Worm (Caenorhabditis elegans) whole organism, L3 larva: ENCODE data around the gene Y6E2A.5.
"Not testable (repeated sequence)": the region's sequence is repeated elsewhere in the genome, so short reads cannot be mapped to it uniquely, and the experiment has no call there.

ENCODE experiments used
- R02D3.7 ChIP-seq: fragments of 150-350 bp; optimal IDR thresholded peaks from 2 replicates; lab custom pipeline; 2014; ENCODE audit warnings: missing biosample characterization, missing genetic modification characterization
- ZK546.5 ChIP-seq: sonication (generic microtip); optimal IDR thresholded peaks from 2 replicates; lab custom pipeline; 2017; ENCODE audit warnings: missing biosample characterization, missing genetic modification characterization
- aly-2 ChIP-seq: fragments of 150-350 bp; optimal IDR thresholded peaks from 2 replicates; lab custom pipeline; 2014; ENCODE audit warnings: missing biosample characterization, missing genetic modification characterization
- ceh-16 ChIP-seq: sonication (generic microtip); optimal IDR thresholded peaks from 2 replicates; lab custom pipeline; 2017; ENCODE audit warnings: missing biosample characterization, missing genetic modification characterization
- ceh-28 ChIP-seq: fragments of 150-350 bp; optimal IDR thresholded peaks from 2 replicates; lab custom pipeline; 2014; ENCODE audit warnings: missing biosample characterization, missing genetic modification reagents, missing genetic modification characterization
- ceh-82 ChIP-seq: fragments of 150-350 bp; optimal IDR thresholded peaks from 2 replicates; lab custom pipeline; 2014; ENCODE audit warnings: missing biosample characterization, missing genetic modification characterization
- ceh-9 ChIP-seq: sonication (generic microtip); optimal IDR thresholded peaks from 2 replicates; lab custom pipeline; 2018; ENCODE audit warnings: missing biosample characterization, missing genetic modification characterization
- daf-12 ChIP-seq: fragments of 150-350 bp; optimal IDR thresholded peaks from 2 replicates; lab custom pipeline; 2014; ENCODE audit warnings: missing biosample characterization, missing genetic modification reagents, missing genetic modification characterization
- egl-27 ChIP-seq: sonication (generic microtip); optimal IDR thresholded peaks from 4 replicates; lab custom pipeline; 2017; ENCODE audit warnings: missing biosample characterization, missing genetic modification reagents, missing genetic modification characterization
- elt-1 ChIP-seq: fragments of 150-350 bp; optimal IDR thresholded peaks from 2 replicates; lab custom pipeline; 2014; ENCODE audit warnings: missing biosample characterization, missing genetic modification characterization
- elt-2 ChIP-seq: sonication (generic microtip); optimal IDR thresholded peaks from 2 replicates; lab custom pipeline; 2016; ENCODE audit warnings: missing genetic modification reagents, mild to moderate bottlenecking, missing genetic modification characterization, missing compliant biosample characterization
- elt-3 ChIP-seq, 3 experiments: fragments of 150-350 bp in 1 of 3; sonication (generic microtip) in 2 of 3; optimal IDR thresholded peaks; 2 replicates in 2 of 3; 4 replicates in 1 of 3; lab custom pipeline; 2014 to 2017; ENCODE audit warnings: missing biosample characterization in 3 of 3, missing genetic modification characterization in 3 of 3
- eor-1 ChIP-seq, 2 experiments: fragments of 150-350 bp; optimal IDR thresholded peaks; 2 replicates each; lab custom pipeline; 2014 to 2018; ENCODE audit warnings: missing biosample characterization in 2 of 2, missing genetic modification characterization in 2 of 2
- fkh-10 ChIP-seq: sonication (generic microtip); optimal IDR thresholded peaks from 2 replicates; lab custom pipeline; 2017; ENCODE audit warnings: missing biosample characterization, missing genetic modification reagents, missing genetic modification characterization
- fkh-2 ChIP-seq: fragments of 150-350 bp; optimal IDR thresholded peaks from 2 replicates; lab custom pipeline; 2014; ENCODE audit warnings: missing biosample characterization, missing genetic modification reagents, missing genetic modification characterization
- hmg-11 ChIP-seq: sonication (generic microtip); optimal IDR thresholded peaks from 2 replicates; lab custom pipeline; 2016; ENCODE audit warnings: missing genetic modification characterization, missing compliant biosample characterization
- jun-1 ChIP-seq: fragments of 150-350 bp; optimal IDR thresholded peaks from 2 replicates; lab custom pipeline; 2014; ENCODE audit warnings: missing biosample characterization, missing genetic modification reagents, missing genetic modification characterization
- lsy-12 ChIP-seq: sonication (generic microtip); optimal IDR thresholded peaks from 2 replicates; lab custom pipeline; 2016; ENCODE audit warnings: mild to moderate bottlenecking, missing genetic modification characterization, missing compliant biosample characterization
- mml-1 ChIP-seq: fragments of 150-350 bp; sonication (generic microtip); optimal IDR thresholded peaks from 3 replicates; lab custom pipeline; 2014; ENCODE audit warnings: missing biosample characterization, missing genetic modification characterization
- nfya-1 ChIP-seq: sonication (generic microtip); optimal IDR thresholded peaks from 2 replicates; lab custom pipeline; 2017; ENCODE audit warnings: missing genetic modification characterization, mild to moderate bottlenecking, missing compliant biosample characterization, antibody characterized with exemption, moderate library complexity; ENCODE audit not compliant: insufficient read depth
- nhr-11 ChIP-seq: fragments of 150-350 bp; optimal IDR thresholded peaks from 2 replicates; lab custom pipeline; 2014; ENCODE audit warnings: missing biosample characterization, missing genetic modification characterization
- nhr-12 ChIP-seq: fragments of 150-350 bp; optimal IDR thresholded peaks from 2 replicates; lab custom pipeline; 2014; ENCODE audit warnings: missing biosample characterization, missing genetic modification characterization
- nhr-23 ChIP-seq: fragments of 150-350 bp; optimal IDR thresholded peaks from 2 replicates; lab custom pipeline; 2014; ENCODE audit warnings: missing biosample characterization, missing genetic modification reagents, missing genetic modification characterization
- nhr-237 ChIP-seq: fragments of 150-350 bp; optimal IDR thresholded peaks from 2 replicates; lab custom pipeline; 2014; ENCODE audit warnings: missing biosample characterization, missing genetic modification characterization
- nhr-25 ChIP-seq: sonication (generic microtip); optimal IDR thresholded peaks from 2 replicates; lab custom pipeline; 2017; ENCODE audit warnings: missing biosample characterization, missing genetic modification characterization
- nhr-28 ChIP-seq: fragments of 150-350 bp; optimal IDR thresholded peaks from 2 replicates; lab custom pipeline; 2014; ENCODE audit warnings: missing biosample characterization, missing genetic modification characterization
- nhr-43 ChIP-seq: sonication (generic microtip); optimal IDR thresholded peaks from 2 replicates; lab custom pipeline; 2016; ENCODE audit warnings: mild to moderate bottlenecking, missing genetic modification characterization, missing compliant biosample characterization; ENCODE audit not compliant: poor library complexity, severe bottlenecking
- nhr-77 ChIP-seq: fragments of 150-350 bp; optimal IDR thresholded peaks from 2 replicates; lab custom pipeline; 2014; ENCODE audit warnings: missing biosample characterization, missing genetic modification characterization
- pqm-1 ChIP-seq: fragments of 150-350 bp; optimal IDR thresholded peaks from 2 replicates; lab custom pipeline; 2017; ENCODE audit warnings: missing biosample characterization, missing genetic modification characterization, inconsistent platforms
- sea-2 ChIP-seq: fragments of 150-350 bp; sonication (generic microtip); optimal IDR thresholded peaks from 4 replicates; lab custom pipeline; 2014; ENCODE audit warnings: missing biosample characterization, missing genetic modification reagents, missing genetic modification characterization
- skn-1 ChIP-seq: fragments of 150-350 bp; optimal IDR thresholded peaks from 2 replicates; lab custom pipeline; 2014; ENCODE audit warnings: missing biosample characterization, missing genetic modification characterization
- snpc-4 ChIP-seq: fragments of 150-350 bp; optimal IDR thresholded peaks from 2 replicates; lab custom pipeline; 2014; ENCODE audit warnings: missing biosample characterization, missing genetic modification characterization
- tbx-2 ChIP-seq: sonication (generic microtip); optimal IDR thresholded peaks from 2 replicates; lab custom pipeline; 2016; ENCODE audit warnings: mild to moderate bottlenecking, missing genetic modification characterization, missing compliant biosample characterization
- unc-39 ChIP-seq: sonication (generic microtip); optimal IDR thresholded peaks from 4 replicates; lab custom pipeline; 2017; ENCODE audit warnings: missing biosample characterization, missing genetic modification characterization
- unc-62 ChIP-seq: fragments of 150-350 bp; sonication (generic microtip); optimal IDR thresholded peaks from 4 replicates; lab custom pipeline; 2014; ENCODE audit warnings: missing biosample characterization, missing genetic modification reagents, missing genetic modification characterization
- zag-1 ChIP-seq: fragments of 150-350 bp; optimal IDR thresholded peaks from 2 replicates; lab custom pipeline; 2014; ENCODE audit warnings: missing biosample characterization, missing genetic modification characterization
- ztf-11 ChIP-seq: fragments of 150-350 bp; optimal IDR thresholded peaks from 2 replicates; lab custom pipeline; 2014; ENCODE audit warnings: missing biosample characterization, missing genetic modification characterization
- ztf-4 ChIP-seq: fragments of 150-350 bp; optimal IDR thresholded peaks from 2 replicates; lab custom pipeline; 2014; ENCODE audit warnings: missing biosample characterization, missing genetic modification characterization

Gene Y6E2A.5

ce11 chrV:15748343-15748742 lies 29.9 kb upstream of the Y6E2A.5 start, which contains the start of gene T23D5.8:
Gene T23D5.8, minus strand, starts transcription at chrV:15748443.
- not testable (repeated sequence) for TF ChIP-seq unc-39; unc-62; zag-1 (tag; lab: Kevin White, UChicago)

ce11 chrV:15744366-15744765 lies 25.9 kb upstream of the Y6E2A.5 start, which contains the start of gene str-19:
Gene str-19, minus strand, starts transcription at chrV:15744466.
- not testable (repeated sequence) for TF ChIP-seq fkh-10 (GFP tag; lab: Kevin White, UChicago); snpc-4 (tag; lab: Kevin White, UChicago); elt-3 (tag; optimal IDR thresholded peaks at IDR 0.05; lab: Kevin White, UChicago)

DNA sequence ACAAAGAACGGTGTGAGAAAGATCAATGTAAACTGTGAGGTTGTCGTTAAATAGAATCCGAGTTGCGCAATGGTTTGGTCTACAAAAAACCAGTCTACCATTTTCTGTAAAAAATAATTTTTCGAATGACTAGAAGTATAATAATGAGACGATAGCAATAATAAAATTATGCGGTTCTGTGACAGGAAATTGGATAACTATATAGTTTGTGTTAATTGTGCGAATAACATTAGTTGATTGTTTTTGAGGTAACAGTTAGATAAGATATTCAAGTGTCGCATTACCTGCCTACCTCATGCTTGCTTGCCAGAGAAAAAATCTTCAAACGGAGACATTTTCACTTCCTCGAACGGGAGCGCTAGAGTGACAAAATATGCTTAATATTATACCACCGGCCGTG lies 23.4 kb upstream of the Y6E2A.5 start, which contains the start of gene str-18:
str-18 (minus strand) TSS at position 101 of the 400 bp plus-strand sequence.
- no peak for TF ChIP-seq nhr-77 (tag; lab: Kevin White, UChicago)
- TF ChIP-seq eor-1 (tag; optimal IDR thresholded peaks at IDR 0.05; lab: Kevin White, UChicago) = no peak
- TF ChIP-seq elt-3 (tag; optimal IDR thresholded peaks at IDR 0.05; lab: Kevin White, UChicago) = no peak
- no peak for TF ChIP-seq daf-12 (tag; lab: Kevin White, UChicago)
- no peak for TF ChIP-seq ceh-16 (tag; lab: Kevin White, UChicago)
- TF ChIP-seq egl-27 (tag; lab: Kevin White, UChicago) = no peak
- no peak for TF ChIP-seq ceh-9 (tag; lab: Kevin White, UChicago)
- TF ChIP-seq unc-39 = no peak
- no peak for TF ChIP-seq nhr-43
- no peak for TF ChIP-seq ztf-11 (tag; lab: Kevin White, UChicago)
- no peak for TF ChIP-seq ztf-4 (tag; lab: Kevin White, UChicago)
- no peak for TF ChIP-seq nhr-237 (tag; lab: Kevin White, UChicago)
- no peak for TF ChIP-seq ceh-28 (tag; lab: Kevin White, UChicago)
- no peak for TF ChIP-seq aly-2
- no peak for TF ChIP-seq hmg-11 (tag; lab: Kevin White, UChicago)
- no peak for TF ChIP-seq nhr-23
- no peak for TF ChIP-seq fkh-2

DNA sequence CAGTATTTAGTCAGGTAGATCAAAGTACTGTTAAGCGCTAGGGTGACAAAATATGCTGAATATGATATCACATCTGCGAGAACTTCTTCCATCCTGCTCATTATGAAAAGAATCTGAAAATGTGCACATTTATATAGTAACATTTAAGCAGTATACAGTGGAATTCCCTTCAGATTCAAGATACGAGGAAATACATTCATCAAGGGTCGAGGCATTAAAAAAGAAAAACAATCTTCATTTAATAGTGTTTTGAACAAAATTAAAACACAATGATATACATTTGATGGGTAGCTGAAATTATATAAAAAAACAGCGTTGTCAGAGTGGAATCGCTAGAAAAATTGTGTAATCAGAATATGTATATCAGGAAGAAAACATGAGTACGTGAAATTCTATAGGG lies 17.3 kb upstream of the Y6E2A.5 start, which contains the start of gene str-27:
str-27 (minus strand) TSS at position 101 of the 400 bp plus-strand sequence.
- TF ChIP-seq elt-1 (tag; lab: Kevin White, UChicago) (no peak), zag-1 (tag; lab: Kevin White, UChicago) (no peak), elt-3 (tag; optimal IDR thresholded peaks at IDR 0.05; lab: Kevin White, UChicago) (no peak), elt-2 (tag; lab: Kevin White, UChicago) (no peak), nhr-28 (no peak), nfya-1 (tag; lab: Kevin White, UChicago) (no peak), nhr-11 (tag; lab: Kevin White, UChicago) (no peak), eor-1 (tag; optimal IDR thresholded peaks at IDR 0.05; lab: Kevin White, UChicago) (no peak), ztf-4 (tag; lab: Kevin White, UChicago) (no peak), sea-2 (GFP tag; lab: Kevin White, UChicago) (no peak), unc-62 (no peak), jun-1 (tag; lab: Kevin White, UChicago) (no peak), ZK546.5 (tag; lab: Kevin White, UChicago) (no peak), R02D3.7 (tag; lab: Kevin White, UChicago) (no peak), skn-1 (no peak), pqm-1 (no peak), ceh-9 (tag; lab: Kevin White, UChicago) (no peak), nhr-12 (tag; lab: Kevin White, UChicago) (no peak), mml-1 (tag; lab: Kevin White, UChicago) (no peak), lsy-12 (tag; lab: Kevin White, UChicago) (no peak)

ce11 chrV:15733568-15733967 lies 15.1 kb upstream of the Y6E2A.5 start, which contains the start of gene T23D5.3:
Gene T23D5.3, minus strand, starts transcription at chrV:15733668.
- TF ChIP-seq ceh-82 (no peak), eor-1 (tag; optimal IDR thresholded peaks at IDR 0.05; lab: Kevin White, UChicago) (no peak), nhr-25 (no peak), skn-1 (no peak), nhr-77 (tag; lab: Kevin White, UChicago) (no peak), tbx-2 (tag; lab: Kevin White, UChicago) (no peak)
